Fruit fly (Drosophila melanogaster) whole organism, embryonic: ENCODE results near the gene bbg.

ENCODE experiments used
- Abd-B ChIP-seq: fragments of 200-800 bp; sonication (Bioruptor generic); optimal IDR thresholded peaks from 2 replicates; lab custom pipeline; 2018; ENCODE audit warnings: missing biosample characterization, mild to moderate bottlenecking, missing genetic modification characterization, moderate library complexity
- Ada2b ChIP-seq: fragments of 200-800 bp; sonication (Bioruptor generic); IDR thresholded peaks from 2 replicates; pipeline ENCODE4 v1.3.6; 2022; ENCODE audit warnings: missing biosample characterization, missing genetic modification characterization
- Atf6 ChIP-seq: fragments of 200-800 bp; sonication (Bioruptor generic); IDR thresholded peaks from 2 replicates; pipeline ENCODE4 v1.3.6; 2022; ENCODE audit warnings: missing biosample characterization, missing genetic modification characterization
- Awh ChIP-seq: fragments of 200-800 bp; sonication (Bioruptor generic); IDR thresholded peaks from 2 replicates; pipeline ENCODE4, ENCODE4 v1.3.6; 2022; ENCODE audit warnings: missing biosample characterization, missing genetic modification characterization
- CG10209 ChIP-seq: fragments of 200-800 bp; sonication (Bioruptor generic); optimal IDR thresholded peaks from 3 replicates; lab custom pipeline; 2017; ENCODE audit warnings: missing biosample characterization, mild to moderate bottlenecking, missing genetic modification characterization, missing genetic modification reagents
- CG10959 ChIP-seq: fragments of 200-800 bp; sonication (Bioruptor generic); IDR thresholded peaks from 2 replicates; pipeline ENCODE4 v1.3.6; 2022; ENCODE audit warnings: missing biosample characterization, missing genetic modification characterization
- CG11085 ChIP-seq: fragments of 200-800 bp; sonication (Bioruptor generic); IDR thresholded peaks from 2 replicates; pipeline ENCODE4 v1.3.6; 2022; ENCODE audit warnings: missing biosample characterization, missing genetic modification characterization
- CG12219 ChIP-seq: fragments of 200-800 bp; sonication (Bioruptor generic); optimal IDR thresholded peaks from 3 replicates; lab custom pipeline; 2018; ENCODE audit warnings: missing biosample characterization, mild to moderate bottlenecking, missing genetic modification characterization
- CG12942 ChIP-seq: fragments of 200-800 bp; sonication (Bioruptor generic); optimal IDR thresholded peaks from 3 replicates; lab custom pipeline; 2016; ENCODE audit warnings: missing biosample characterization, missing genetic modification characterization
- CG15073 ChIP-seq: fragments of 200-800 bp; sonication (Bioruptor generic); optimal IDR thresholded peaks from 2 replicates; lab custom pipeline; 2016; ENCODE audit warnings: missing biosample characterization, missing genetic modification characterization
- CG16813 ChIP-seq: fragments of 200-800 bp; sonication (Bioruptor generic); IDR thresholded peaks from 3 replicates; pipeline ENCODE4 v1.3.6; 2022; ENCODE audit warnings: missing biosample characterization, missing genetic modification characterization; ENCODE audit not compliant: partially characterized antibody
- CG16815 ChIP-seq: fragments of 200-800 bp; sonication (Bioruptor generic); optimal IDR thresholded peaks from 3 replicates; lab custom pipeline; 2017; ENCODE audit warnings: missing biosample characterization, mild to moderate bottlenecking, missing genetic modification characterization
- CG16863 ChIP-seq: fragments of 200-800 bp; sonication (Bioruptor generic); optimal IDR thresholded peaks from 3 replicates; lab custom pipeline; 2016; ENCODE audit warnings: missing biosample characterization, missing genetic modification characterization
- CG18599 ChIP-seq: fragments of 200-800 bp; sonication (Bioruptor generic); optimal IDR thresholded peaks from 3 replicates; lab custom pipeline; 2017; ENCODE audit warnings: missing biosample characterization, missing genetic modification characterization, mild to moderate bottlenecking, moderate library complexity, missing genetic modification reagents
- CG30431 ChIP-seq: fragments of 200-800 bp; sonication (Bioruptor generic); optimal IDR thresholded peaks from 2 replicates; lab custom pipeline; 2017; ENCODE audit warnings: missing biosample characterization, missing genetic modification characterization
- CG32767 ChIP-seq: fragments of 200-800 bp; sonication (Bioruptor generic); IDR thresholded peaks from 2 replicates; pipeline ENCODE4 v1.3.6; 2022; ENCODE audit warnings: missing biosample characterization, missing genetic modification characterization
- CG34376 ChIP-seq: fragments of 200-800 bp; sonication (Bioruptor generic); optimal IDR thresholded peaks from 2 replicates; lab custom pipeline; 2018; ENCODE audit warnings: missing biosample characterization, mild to moderate bottlenecking, missing genetic modification characterization
- CG3726 ChIP-seq: fragments of 200-800 bp; sonication (Bioruptor generic); IDR thresholded peaks from 3 replicates; pipeline ENCODE4, ENCODE4 v1.3.6; 2022; ENCODE audit warnings: missing biosample characterization, missing genetic modification characterization
- CG3995 ChIP-seq: fragments of 200-800 bp; sonication (Bioruptor generic); optimal IDR thresholded peaks from 3 replicates; lab custom pipeline; 2016; ENCODE audit warnings: missing biosample characterization, missing genetic modification characterization
- CG4328 ChIP-seq: fragments of 200-800 bp; sonication (Bioruptor generic); optimal IDR thresholded peaks from 3 replicates; lab custom pipeline; 2017; ENCODE audit warnings: missing biosample characterization, missing genetic modification reagents, missing genetic modification characterization
- CG4730 ChIP-seq: fragments of 200-800 bp; sonication (Bioruptor generic); IDR thresholded peaks from 2 replicates; pipeline ENCODE4 v1.3.6; 2022; ENCODE audit warnings: missing biosample characterization, missing genetic modification characterization
- CG6175 ChIP-seq: fragments of 200-800 bp; sonication (Bioruptor generic); IDR thresholded peaks from 3 replicates; pipeline ENCODE4 v1.3.6; 2022; ENCODE audit warnings: missing biosample characterization, missing genetic modification characterization
- CG6272 ChIP-seq: fragments of 200-800 bp; sonication (Bioruptor generic); IDR thresholded peaks from 2 replicates; pipeline ENCODE4 v1.3.6; 2022; ENCODE audit warnings: missing biosample characterization, missing genetic modification characterization
- CG6813 ChIP-seq: fragments of 200-800 bp; sonication (Bioruptor generic); optimal IDR thresholded peaks from 2 replicates; lab custom pipeline; 2017; ENCODE audit warnings: missing biosample characterization, missing genetic modification characterization, mild to moderate bottlenecking, moderate library complexity, missing genetic modification reagents
- CG7372 ChIP-seq: fragments of 200-800 bp; sonication (Bioruptor generic); IDR thresholded peaks from 2 replicates; pipeline ENCODE4 v1.3.6; 2022; ENCODE audit warnings: missing biosample characterization, missing genetic modification characterization
- CG7928 ChIP-seq: fragments of 200-800 bp; sonication (Bioruptor generic); optimal IDR thresholded peaks from 2 replicates; lab custom pipeline; 2017; ENCODE audit warnings: missing biosample characterization, mild to moderate bottlenecking, missing genetic modification characterization
- CG8478 ChIP-seq: fragments of >200 bp; optimal IDR thresholded peaks from 2 replicates; lab custom pipeline; 2018
- Lhr ChIP-seq: fragments of 200-800 bp; sonication (Bioruptor generic); optimal IDR thresholded peaks from 3 replicates; lab custom pipeline; 2017; ENCODE audit warnings: mild to moderate bottlenecking, missing biosample characterization, missing genetic modification reagents, missing genetic modification characterization
- Mad ChIP-seq: fragments of 200-800 bp; sonication (Bioruptor generic); optimal IDR thresholded peaks from 2 replicates; lab custom pipeline; 2016; ENCODE audit warnings: missing biosample characterization, missing genetic modification characterization
- Meics ChIP-seq: fragments of 200-800 bp; sonication (Bioruptor generic); optimal IDR thresholded peaks from 2 replicates; lab custom pipeline; 2017; ENCODE audit warnings: missing biosample characterization, mild to moderate bottlenecking, missing genetic modification characterization
- Rfx ChIP-seq: fragments of 200-800 bp; sonication (Bioruptor generic); IDR thresholded peaks from 2 replicates; pipeline ENCODE4 v1.3.6; 2022; ENCODE audit warnings: missing biosample characterization, missing genetic modification characterization
- Side ChIP-seq: fragments of 200-800 bp; sonication (Bioruptor generic); optimal IDR thresholded peaks from 2 replicates; lab custom pipeline; 2016; ENCODE audit warnings: missing biosample characterization, missing genetic modification characterization
- Sin3A ChIP-seq: fragments of >200 bp; optimal IDR thresholded peaks from 2 replicates; lab custom pipeline; 2018
- Sry-δ ChIP-seq: fragments of 200-800 bp; sonication (Bioruptor generic); optimal IDR thresholded peaks from 2 replicates; lab custom pipeline; 2016; ENCODE audit warnings: missing biosample characterization, missing genetic modification characterization
- Vsx1 ChIP-seq: fragments of 200-800 bp; sonication (Bioruptor generic); optimal IDR thresholded peaks from 2 replicates; lab custom pipeline; 2017; ENCODE audit warnings: missing biosample characterization, mild to moderate bottlenecking, missing genetic modification characterization, missing genetic modification reagents
- caup ChIP-seq: fragments of 200-800 bp; sonication (Bioruptor generic); optimal IDR thresholded peaks from 3 replicates; lab custom pipeline; 2017; ENCODE audit warnings: missing biosample characterization, mild to moderate bottlenecking, missing genetic modification characterization, moderate library complexity; ENCODE audit not compliant: severe bottlenecking
- chm ChIP-seq: fragments of 200-800 bp; sonication (Bioruptor generic); IDR thresholded peaks from 2 replicates; pipeline ENCODE4 v1.3.6; 2022; ENCODE audit warnings: missing biosample characterization, missing genetic modification characterization
- dmrt11E ChIP-seq: fragments of 200-800 bp; sonication (Bioruptor generic); optimal IDR thresholded peaks from 3 replicates; lab custom pipeline; 2018; ENCODE audit warnings: missing biosample characterization, mild to moderate bottlenecking, missing genetic modification characterization, moderate library complexity
- ewg ChIP-seq: fragments of 200-800 bp; sonication (Bioruptor generic); optimal IDR thresholded peaks from 3 replicates; lab custom pipeline; 2017; ENCODE audit warnings: mild to moderate bottlenecking, missing biosample characterization, missing genetic modification reagents, missing genetic modification characterization
- eyg ChIP-seq: fragments of 200-800 bp; sonication (Bioruptor generic); optimal IDR thresholded peaks from 3 replicates; lab custom pipeline; 2016; ENCODE audit warnings: missing biosample characterization, missing genetic modification characterization
- her ChIP-seq: fragments of 200-800 bp; sonication (Bioruptor generic); optimal IDR thresholded peaks from 2 replicates; lab custom pipeline; 2016; ENCODE audit warnings: missing biosample characterization, missing genetic modification characterization
- hkb ChIP-seq, 2 experiments: fragments of 200-800 bp in 1 of 2; fragments of >200 bp in 1 of 2; sonication (Bioruptor generic) in 1 of 2; IDR thresholded peaks in 1 of 2; optimal IDR thresholded peaks in 1 of 2; 2 replicates each; pipeline versions ENCODE4 v1.3.6 to Lab custom; 2017 to 2022; ENCODE audit warnings: missing biosample characterization in 1 of 2, missing genetic modification characterization in 1 of 2
- klu ChIP-seq: fragments of 200-800 bp; sonication (Bioruptor generic); IDR thresholded peaks from 2 replicates; pipeline ENCODE4 v1.3.6; 2022; ENCODE audit warnings: missing biosample characterization, missing genetic modification characterization
- knrl ChIP-seq: fragments of 200-800 bp; sonication (Bioruptor generic); IDR thresholded peaks from 3 replicates; pipeline ENCODE4 v1.3.6; 2022; ENCODE audit warnings: missing biosample characterization, missing genetic modification characterization; ENCODE audit not compliant: partially characterized antibody
- lilli ChIP-seq: fragments of 200-800 bp; sonication (Bioruptor generic); optimal IDR thresholded peaks from 3 replicates; lab custom pipeline; 2016; ENCODE audit warnings: missing biosample characterization, missing genetic modification characterization
- mirr ChIP-seq: fragments of 200-800 bp; sonication (Bioruptor generic); optimal IDR thresholded peaks from 3 replicates; lab custom pipeline; 2018; ENCODE audit warnings: missing biosample characterization, mild to moderate bottlenecking, missing genetic modification characterization
- pfk ChIP-seq: fragments of 200-800 bp; sonication (Bioruptor generic); optimal IDR thresholded peaks from 2 replicates; lab custom pipeline; 2018; ENCODE audit warnings: missing biosample characterization, mild to moderate bottlenecking, missing genetic modification characterization, moderate library complexity
- so ChIP-seq: fragments of 200-800 bp; sonication (Bioruptor generic); IDR thresholded peaks from 3 replicates; pipeline ENCODE4 v1.3.6; 2022; ENCODE audit warnings: missing biosample characterization, missing genetic modification characterization
- tup ChIP-seq: fragments of 200-800 bp; sonication (Bioruptor generic); optimal IDR thresholded peaks from 2 replicates; lab custom pipeline; 2016; ENCODE audit warnings: missing biosample characterization, mild to moderate bottlenecking, missing genetic modification characterization, moderate library complexity
- usp ChIP-seq: fragments of >200 bp; optimal IDR thresholded peaks from 2 replicates; lab custom pipeline; 2017; ENCODE audit warnings: missing biosample characterization, missing genetic modification characterization
- z ChIP-seq: fragments of 200-800 bp; sonication (Bioruptor generic); IDR thresholded peaks from 3 replicates; pipeline ENCODE4 v1.3.6; 2022; ENCODE audit warnings: missing biosample characterization, missing genetic modification characterization

bbg gene

DNA sequence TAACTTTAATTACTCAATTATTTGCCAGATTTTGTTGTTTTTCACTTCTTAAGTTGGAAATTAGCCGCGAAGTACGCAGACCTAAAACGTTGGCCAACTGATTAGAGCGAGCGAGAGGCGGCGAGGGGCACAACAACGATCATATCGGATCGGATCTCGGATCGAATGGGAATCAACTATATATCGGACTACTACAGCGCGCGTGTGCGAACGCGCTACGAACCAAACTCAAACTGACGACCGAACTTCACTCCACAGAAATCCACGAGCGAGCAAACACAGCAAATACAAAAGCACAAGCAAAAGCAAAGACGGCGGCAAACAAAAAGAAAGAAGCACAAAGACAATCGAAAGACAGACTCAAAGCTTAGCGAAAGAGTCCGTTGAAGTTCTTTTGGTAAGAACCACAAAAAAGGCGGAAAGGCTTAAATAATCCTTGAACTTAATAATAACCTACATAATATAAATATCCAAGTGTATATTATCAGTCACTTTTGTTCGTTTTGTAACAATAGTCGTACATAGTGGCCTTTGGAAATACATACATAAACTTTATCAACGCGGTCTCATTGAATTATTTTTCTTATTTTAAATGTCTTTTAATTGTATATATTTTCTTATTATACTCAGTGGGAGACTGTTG lies at the start of gene bbg, which contains the start of gene CG43246:
bbg (minus strand) TSS at position 235 of the 643 bp plus-strand sequence.
CG43246 (plus strand) TSS at position 593 of the 643 bp plus-strand sequence.
- TF ChIP-seq CG7372 (GFP tag; lab: Robert Waterston, UW) (no peak), CG30431 (GFP tag; lab: Kevin White, UChicago) (no peak), CG15073 (no peak), Sry-δ (no peak), CG6813 (no peak), CG3726 (GFP tag; lab: Robert Waterston, UW) (no peak), CG16815 (GFP tag; lab: Kevin White, UChicago) (no peak), CG34376 (GFP tag; lab: Kevin White, UChicago) (peak; percentile 7), Meics (GFP tag; lab: Kevin White, UChicago) (no peak), knrl (GFP tag; lab: Robert Waterston, UW) (no peak), CG16863 (GFP tag; lab: Kevin White, UChicago) (no peak), CG3995 (GFP tag; lab: Kevin White, UChicago) (no peak), CG4328 (no peak), Rfx (peak; percentile 6; the same call in 1 of the 2 replicates), Vsx1 (GFP tag; lab: Kevin White, UChicago) (peak; percentile 39), caup (GFP tag; lab: Kevin White, UChicago) (peak; percentile 5), CG7928 (GFP tag; lab: Kevin White, UChicago) (no peak), CG6175 (no peak), CG4730 (GFP tag; lab: Robert Waterston, UW) (no peak), Mad (GFP tag; lab: Kevin White, UChicago) (no peak), Awh (GFP tag; lab: Robert Waterston, UW) (no peak), CG32767 (GFP tag; lab: Robert Waterston, UW) (no peak), usp (GFP tag; lab: Kevin White, UChicago) (no peak), CG12219 (GFP tag; lab: Kevin White, UChicago) (no peak), z (GFP tag; lab: Robert Waterston, UW) (peak; percentile 85), her (no peak), Ada2b (GFP tag; lab: Robert Waterston, UW) (no peak), CG10959 (GFP tag; lab: Robert Waterston, UW) (no peak), lilli (GFP tag; lab: Kevin White, UChicago) (no peak), chm (peak; percentile 17; the same call in 1 of the 2 replicates), CG12942 (no peak), Abd-B (GFP tag; lab: Kevin White, UChicago) (no peak), CG11085 (no peak), Lhr (GFP tag; lab: Kevin White, UChicago) (no peak), ewg (GFP tag; lab: Kevin White, UChicago) (no peak), hkb (optimal IDR thresholded peaks at IDR 0.05; lab: Kevin White, UChicago) (no peak), hkb (GFP tag; IDR thresholded peaks at IDR 0.05; lab: Robert Waterston, UW) (peak; percentile 37; the same call in 1 of the 2 replicates), CG8478 (lab: Kevin White, UChicago) (no peak), CG6272 (GFP tag; lab: Robert Waterston, UW) (no peak), CG10209 (no peak), dmrt11E (tag; lab: Kevin White, UChicago) (no peak), eyg (GFP tag; lab: Kevin White, UChicago) (no peak), Side (GFP tag; lab: Kevin White, UChicago) (no peak), klu (GFP tag; lab: Robert Waterston, UW) (no peak), mirr (no peak), tup (GFP tag; lab: Kevin White, UChicago) (no peak), pfk (no peak), CG16813 (GFP tag; lab: Robert Waterston, UW) (no peak), CG18599 (GFP tag; lab: Kevin White, UChicago) (no peak), Atf6 (no peak), so (GFP tag; lab: Robert Waterston, UW) (no peak), Sin3A (lab: Kevin White, UChicago) (no peak)
